Worm (Caenorhabditis elegans): ENCODE data around the gene K01A12.4.

- TF ChIP-seq nhr-11 (tag; optimal IDR thresholded peaks at IDR 0.05) (no peak), skn-1 (tag; optimal IDR thresholded peaks at IDR 0.05) (no peak), ceh-63 (GFP tag; optimal IDR thresholded peaks at IDR 0.05) (no peak), lin-15B (tag; optimal IDR thresholded peaks at IDR 0.05) (no peak), mdl-1 (tag; optimal IDR thresholded peaks at IDR 0.05) (no peak), nhr-12 (tag; optimal IDR thresholded peaks at IDR 0.05) (no peak), jun-1 (tag; optimal IDR thresholded peaks at IDR 0.05) (no peak), ceh-82 (tag; optimal IDR thresholded peaks at IDR 0.05) (no peak), nhr-28 (tag; optimal IDR thresholded peaks at IDR 0.05) (no peak), nhr-237 (tag; optimal IDR thresholded peaks at IDR 0.05) (no peak), tbx-2 (tag; optimal IDR thresholded peaks at IDR 0.05) (no peak)
Observed at ce11 chrX:8599725-8600124, 11.0 kb upstream of the K01A12.4 start.

Data from whole organism, L1 larva.